Fruit fly (Drosophila melanogaster) whole organism, embryonic: ENCODE results near the gene CG32040.

Source experiments
- ATbp ChIP-seq: fragments of 200-800 bp; sonication (Bioruptor generic); optimal IDR thresholded peaks from 2 replicates; lab custom pipeline; 2017; ENCODE audit warnings: missing biosample characterization, mild to moderate bottlenecking, missing genetic modification characterization, missing genetic modification reagents
- CG14965 ChIP-seq: fragments of 200-800 bp; sonication (Bioruptor generic); optimal IDR thresholded peaks from 2 replicates; lab custom pipeline; 2016; ENCODE audit warnings: missing biosample characterization, missing genetic modification characterization, borderline replicate concordance
- CG15011 ChIP-seq: fragments of 200-800 bp; sonication (Bioruptor generic); optimal IDR thresholded peaks from 3 replicates; lab custom pipeline; 2018; ENCODE audit warnings: missing biosample characterization, mild to moderate bottlenecking, missing genetic modification characterization
- CG1602 ChIP-seq: fragments of 200-800 bp; sonication (Bioruptor generic); optimal IDR thresholded peaks from 3 replicates; lab custom pipeline; 2016; ENCODE audit warnings: missing biosample characterization, missing genetic modification characterization
- CG1603 ChIP-seq: fragments of 200-800 bp; sonication (Bioruptor generic); optimal IDR thresholded peaks from 2 replicates; lab custom pipeline; 2019; ENCODE audit warnings: missing biosample characterization, mild to moderate bottlenecking, missing genetic modification characterization, moderate library complexity
- CG1792 ChIP-seq: fragments of 200-800 bp; sonication (Bioruptor generic); optimal IDR thresholded peaks from 2 replicates; lab custom pipeline; 2016; ENCODE audit warnings: missing biosample characterization, missing genetic modification characterization
- CG18262 ChIP-seq: fragments of 200-800 bp; optimal IDR thresholded peaks from 3 replicates; lab custom pipeline; 2019; ENCODE audit warnings: missing biosample characterization, mild to moderate bottlenecking, missing genetic modification characterization, moderate library complexity
- CG18619 ChIP-seq: fragments of 200-800 bp; sonication (Bioruptor generic); optimal IDR thresholded peaks from 3 replicates; lab custom pipeline; 2017; ENCODE audit warnings: missing biosample characterization, mild to moderate bottlenecking, missing genetic modification characterization
- CG2129 ChIP-seq: fragments of 200-800 bp; sonication (Bioruptor generic); IDR thresholded peaks from 2 replicates; pipeline ENCODE4 v1.3.6; 2022; ENCODE audit warnings: missing biosample characterization, missing genetic modification characterization; ENCODE audit not compliant: partially characterized antibody
- CG3995 ChIP-seq: fragments of 200-800 bp; sonication (Bioruptor generic); optimal IDR thresholded peaks from 3 replicates; lab custom pipeline; 2016; ENCODE audit warnings: missing biosample characterization, missing genetic modification characterization
- CG4360 ChIP-seq: fragments of 200-800 bp; sonication (Bioruptor generic); IDR thresholded peaks from 2 replicates; pipeline ENCODE4 v1.3.6; 2022; ENCODE audit warnings: missing biosample characterization, missing genetic modification characterization
- CG6254 ChIP-seq: fragments of 200-800 bp; sonication (Bioruptor generic); optimal IDR thresholded peaks from 3 replicates; lab custom pipeline; 2017; ENCODE audit warnings: mild to moderate bottlenecking, missing biosample characterization, missing genetic modification reagents, missing genetic modification characterization
- CG7372 ChIP-seq: fragments of 200-800 bp; sonication (Bioruptor generic); IDR thresholded peaks from 2 replicates; pipeline ENCODE4 v1.3.6; 2022; ENCODE audit warnings: missing biosample characterization, missing genetic modification characterization
- CG7963 ChIP-seq: fragments of 200-800 bp; sonication (Bioruptor generic); IDR thresholded peaks from 3 replicates; pipeline ENCODE4 v1.3.6; 2022; ENCODE audit warnings: missing biosample characterization, missing genetic modification characterization; ENCODE audit not compliant: partially characterized antibody
- CG9609 ChIP-seq: fragments of 200-800 bp; sonication (Bioruptor generic); optimal IDR thresholded peaks from 3 replicates; lab custom pipeline; 2016; ENCODE audit warnings: missing biosample characterization, missing genetic modification characterization
- CG9817 ChIP-seq: fragments of 200-800 bp; sonication (Bioruptor generic); optimal IDR thresholded peaks from 2 replicates; lab custom pipeline; 2018; ENCODE audit warnings: missing biosample characterization, mild to moderate bottlenecking, missing genetic modification characterization, moderate library complexity
- CoRest ChIP-seq: fragments of 200-800 bp; sonication (Bioruptor generic); optimal IDR thresholded peaks from 3 replicates; lab custom pipeline; 2018; ENCODE audit warnings: missing biosample characterization, mild to moderate bottlenecking, missing genetic modification characterization, moderate library complexity
- D19A ChIP-seq: fragments of 200-800 bp; optimal IDR thresholded peaks from 3 replicates; lab custom pipeline; 2019; ENCODE audit warnings: missing biosample characterization, mild to moderate bottlenecking, missing genetic modification characterization, moderate library complexity
- Dfd ChIP-seq, 2 experiments: fragments of >200 bp; optimal IDR thresholded peaks; 2 replicates each; lab custom pipeline; 2017; ENCODE audit warnings: missing biosample characterization in 2 of 2, missing genetic modification characterization in 2 of 2
- Fer3 ChIP-seq: fragments of 200-800 bp; sonication (Bioruptor generic); optimal IDR thresholded peaks from 2 replicates; lab custom pipeline; 2018; ENCODE audit warnings: missing biosample characterization, mild to moderate bottlenecking, missing genetic modification characterization, moderate library complexity
- Hey ChIP-seq: fragments of 200-800 bp; sonication (Bioruptor generic); optimal IDR thresholded peaks from 3 replicates; lab custom pipeline; 2018; ENCODE audit warnings: missing biosample characterization, mild to moderate bottlenecking, missing genetic modification characterization
- Hr3 ChIP-seq: fragments of 200-800 bp; sonication (Bioruptor generic); optimal IDR thresholded peaks from 3 replicates; lab custom pipeline; 2016; ENCODE audit warnings: missing biosample characterization, missing genetic modification characterization
- MBD-R2 ChIP-seq: fragments of 200-800 bp; sonication (Bioruptor generic); IDR thresholded peaks from 2 replicates; pipeline ENCODE4 v1.3.6; 2022; ENCODE audit warnings: missing biosample characterization, missing genetic modification characterization
- Pdp1 ChIP-seq, 2 experiments: fragments of 200-800 bp; sonication (Bioruptor generic); optimal IDR thresholded peaks; 3 replicates each; lab custom pipeline; 2016; ENCODE audit warnings: missing biosample characterization in 2 of 2, missing genetic modification characterization in 2 of 2, mild to moderate bottlenecking in 1 of 2, moderate library complexity in 1 of 2
- Ravus ChIP-seq: fragments of 200-800 bp; sonication (Bioruptor generic); IDR thresholded peaks from 2 replicates; pipeline ENCODE4 v1.3.6; 2022; ENCODE audit warnings: missing biosample characterization, missing genetic modification characterization
- Sox102F ChIP-seq: fragments of 200-800 bp; sonication (Bioruptor generic); optimal IDR thresholded peaks from 2 replicates; lab custom pipeline; 2018; ENCODE audit warnings: missing biosample characterization, mild to moderate bottlenecking, missing genetic modification characterization, moderate library complexity
- Spps ChIP-seq: fragments of 200-800 bp; sonication (Bioruptor generic); optimal IDR thresholded peaks from 2 replicates; lab custom pipeline; 2018; ENCODE audit warnings: missing biosample characterization, mild to moderate bottlenecking, missing genetic modification characterization
- Xrp1 ChIP-seq: fragments of 200-800 bp; sonication (Bioruptor generic); IDR thresholded peaks from 2 replicates; pipeline ENCODE4 v1.3.6; 2022; ENCODE audit warnings: missing biosample characterization, missing genetic modification characterization
- ab ChIP-seq: fragments of 200-800 bp; sonication (Bioruptor generic); optimal IDR thresholded peaks from 2 replicates; lab custom pipeline; 2016; ENCODE audit warnings: missing biosample characterization, missing genetic modification characterization
- ara ChIP-seq: fragments of 200-800 bp; sonication (Bioruptor generic); IDR thresholded peaks from 2 replicates; pipeline ENCODE4 v1.3.6; 2022; ENCODE audit warnings: missing biosample characterization, missing genetic modification characterization
- az2 ChIP-seq: fragments of 200-800 bp; sonication (Bioruptor generic); optimal IDR thresholded peaks from 3 replicates; lab custom pipeline; 2016; ENCODE audit warnings: missing biosample characterization, missing genetic modification characterization
- br ChIP-seq: fragments of >200 bp; optimal IDR thresholded peaks from 2 replicates; lab custom pipeline; 2017
- croc ChIP-seq: fragments of 200-800 bp; sonication (Bioruptor generic); conservative IDR thresholded peaks from 3 replicates; pipeline ENCODE4 v1.3.6; 2022; ENCODE audit warnings: missing biosample characterization, missing genetic modification characterization
- dan ChIP-seq: fragments of 200-800 bp; sonication (Bioruptor generic); IDR thresholded peaks from 2 replicates; pipeline ENCODE4 v1.3.6; 2022; ENCODE audit warnings: missing biosample characterization, missing genetic modification characterization
- esg ChIP-seq: fragments of 200-800 bp; sonication (Bioruptor generic); conservative IDR thresholded peaks from 2 replicates; pipeline ENCODE4 v1.3.6; 2022; ENCODE audit warnings: missing biosample characterization, missing genetic modification characterization
- ftz-f1 ChIP-seq: fragments of 200-800 bp; sonication (Bioruptor generic); optimal IDR thresholded peaks from 2 replicates; lab custom pipeline; 2016; ENCODE audit warnings: missing biosample characterization, missing genetic modification characterization
- gem ChIP-seq: fragments of 200-800 bp; sonication (Bioruptor generic); optimal IDR thresholded peaks from 2 replicates; lab custom pipeline; 2019; ENCODE audit warnings: missing biosample characterization, mild to moderate bottlenecking, missing genetic modification characterization, moderate library complexity
- hbn ChIP-seq: fragments of 200-800 bp; sonication (Bioruptor generic); IDR thresholded peaks from 2 replicates; pipeline ENCODE4 v1.3.6; 2022; ENCODE audit warnings: missing biosample characterization, missing genetic modification characterization; ENCODE audit not compliant: partially characterized antibody
- ind ChIP-seq: fragments of 200-800 bp; sonication (Bioruptor generic); optimal IDR thresholded peaks from 3 replicates; lab custom pipeline; 2016; ENCODE audit warnings: missing biosample characterization, missing genetic modification characterization
- kay ChIP-seq: fragments of 200-800 bp; sonication (Bioruptor generic); optimal IDR thresholded peaks from 2 replicates; lab custom pipeline; 2016; ENCODE audit warnings: missing biosample characterization, missing genetic modification characterization
- lbe ChIP-seq: fragments of 200-800 bp; sonication (Bioruptor generic); optimal IDR thresholded peaks from 2 replicates; lab custom pipeline; 2016; ENCODE audit warnings: missing biosample characterization, mild to moderate bottlenecking, missing genetic modification characterization
- nmo ChIP-seq: fragments of 200-800 bp; sonication (Bioruptor generic); optimal IDR thresholded peaks from 2 replicates; lab custom pipeline; 2018; ENCODE audit warnings: missing biosample characterization, mild to moderate bottlenecking, missing genetic modification characterization, moderate library complexity
- prd ChIP-seq, 3 experiments: fragments of >200 bp in 2 of 3; fragments of 200-800 bp in 1 of 3; sonication (Bioruptor generic) in 1 of 3; optimal IDR thresholded peaks in 2 of 3; IDR thresholded peaks in 1 of 3; 2 replicates in 2 of 3; 3 replicates in 1 of 3; pipeline versions ENCODE4 v1.3.6 to Lab custom; 2017 to 2022; ENCODE audit warnings: missing biosample characterization in 1 of 3, missing genetic modification characterization in 1 of 3
- run ChIP-seq: fragments of 200-800 bp; sonication (Bioruptor generic); optimal IDR thresholded peaks from 3 replicates; lab custom pipeline; 2018; ENCODE audit warnings: missing biosample characterization, mild to moderate bottlenecking, missing genetic modification characterization
- tll ChIP-seq, 2 experiments: fragments of 200-800 bp in 1 of 2; fragments of >200 bp in 1 of 2; sonication (Bioruptor generic) in 1 of 2; optimal IDR thresholded peaks; 2 replicates each; lab custom pipeline; 2017 to 2019; ENCODE audit warnings: missing biosample characterization in 2 of 2, missing genetic modification characterization in 2 of 2, mild to moderate bottlenecking in 1 of 2, moderate library complexity in 1 of 2
- wek ChIP-seq: fragments of 200-800 bp; sonication (Bioruptor generic); optimal IDR thresholded peaks from 3 replicates; lab custom pipeline; 2018; ENCODE audit warnings: missing biosample characterization, mild to moderate bottlenecking, missing genetic modification characterization, moderate library complexity
- yki ChIP-seq: fragments of >200 bp; optimal IDR thresholded peaks from 3 replicates; lab custom pipeline; 2018
- zen ChIP-seq: fragments of 200-800 bp; sonication (Bioruptor generic); optimal IDR thresholded peaks from 3 replicates; lab custom pipeline; 2018; ENCODE audit warnings: missing biosample characterization, mild to moderate bottlenecking, missing genetic modification characterization, moderate library complexity

The CG32040 gene

dm6 chr3L:9377198-9378035 is 23.6 kb downstream of the CG32040 start, which contains the start of gene Hsp26 (continued):
- TF ChIP-seq CG7963 (no peak), Pdp1 (GFP tag; optimal IDR thresholded peaks at IDR 0.05; lab: Kevin White, UChicago) (peak; percentile 75 to 82), Hey (no peak), run (peak; percentile 77), dan (GFP tag; lab: Robert Waterston, UW) (no peak), CG2129 (GFP tag; lab: Robert Waterston, UW) (no peak), ab (GFP tag; lab: Kevin White, UChicago) (no peak), CG9609 (GFP tag; lab: Kevin White, UChicago) (peak; percentile 82), wek (GFP tag; lab: Kevin White, UChicago) (peak; percentile 26), CG14965 (GFP tag; lab: Kevin White, UChicago) (no peak), CoRest (peak; percentile 81), CG6254 (GFP tag; lab: Kevin White, UChicago) (peak; percentile 71), lbe (GFP tag; lab: Kevin White, UChicago) (peak; percentile 90), tll (GFP tag; optimal IDR thresholded peaks at IDR 0.05; lab: Kevin White, UChicago) (no peak), Xrp1 (GFP tag; lab: Robert Waterston, UW) (peak; percentile 91), CG18619 (peak; percentile 74), gem (tag; lab: Kevin White, UChicago) (peak; percentile 92), zen (tag; lab: Kevin White, UChicago) (peak; percentile 24), Fer3 (tag; lab: Kevin White, UChicago) (peak; percentile 65), CG15011 (GFP tag; lab: Kevin White, UChicago) (peak; percentile 11), CG1603 (tag; lab: Kevin White, UChicago) (peak; percentile 61), ind (GFP tag; lab: Kevin White, UChicago) (peak; percentile 69), CG18262 (tag; lab: Kevin White, UChicago) (peak; percentile 86), ftz-f1 (GFP tag; lab: Kevin White, UChicago) (no peak), CG1792 (GFP tag; lab: Kevin White, UChicago) (peak; percentile 78), Ravus (GFP tag; lab: Robert Waterston, UW) (peak; percentile 32; the same call in 1 of the 2 replicates), CG4360 (peak; percentile 54), CG3995 (GFP tag; lab: Kevin White, UChicago) (peak; percentile 12), esg (peak; percentile 77), yki (lab: Kevin White, UChicago) (peak; percentile 10), ATbp (GFP tag; lab: Kevin White, UChicago) (peak; percentile 87), nmo (GFP tag; lab: Kevin White, UChicago) (peak; percentile 85), Sox102F (GFP tag; lab: Kevin White, UChicago) (peak; percentile 90), MBD-R2 (GFP tag; lab: Robert Waterston, UW) (peak; percentile 42; the same call in 1 of the 2 replicates), CG7372 (GFP tag; lab: Robert Waterston, UW) (0 out of 2 replicates have a peak, but pooled peaks have one; percentile 35), CG1602 (GFP tag; lab: Kevin White, UChicago) (peak; percentile 80), CG9817 (tag; lab: Kevin White, UChicago) (peak; percentile 52), prd (optimal IDR thresholded peaks at IDR 0.05; lab: Kevin White, UChicago) (no peak), prd (GFP tag; IDR thresholded peaks at IDR 0.05; lab: Robert Waterston, UW) (peak; percentile 79), ara (GFP tag; lab: Robert Waterston, UW) (peak; percentile 77), hbn (no peak), Spps (peak; percentile 59), croc (GFP tag; lab: Robert Waterston, UW) (peak; percentile 55; the same call in 2 of the 3 replicates), Hr3 (peak; percentile 80), az2 (peak; percentile 85), kay (GFP tag; lab: Kevin White, UChicago) (peak; percentile 81), br (no peak), D19A (tag; lab: Kevin White, UChicago) (peak; percentile 77), Dfd (GFP tag; optimal IDR thresholded peaks at IDR 0.05; lab: Kevin White, UChicago) (no peak)
